Worm (Caenorhabditis elegans) whole organism, mixed stage, embryonic: ENCODE data around the gene fbxc-55.

Experiments used
- cnd-1 ChIP-seq: fragments of 200-800 bp; sonication (Bioruptor generic); optimal IDR thresholded peaks from 2 replicates; lab custom pipeline; 2018; ENCODE audit warnings: mild to moderate bottlenecking, missing genetic modification characterization, missing compliant biosample characterization
- nhr-28 ChIP-seq: fragments of 150-350 bp; optimal IDR thresholded peaks from 2 replicates; lab custom pipeline; 2014; ENCODE audit warnings: missing biosample characterization, missing genetic modification characterization
- snpc-4 ChIP-seq: fragments of 150-350 bp; optimal IDR thresholded peaks from 2 replicates; lab custom pipeline; 2014; ENCODE audit warnings: missing biosample characterization, missing genetic modification characterization

ce11 chrII:3206423-3206989 lies 36.5 kb upstream of the fbxc-55 start, which contains the start of the genes ZC239.20 and ZC239.21:
- TF ChIP-seq nhr-28 (tag; lab: Kevin White, UChicago) (no peak), cnd-1 (no peak), snpc-4 (tag; lab: Kevin White, UChicago) (no peak)
